Fruit fly (Drosophila melanogaster) whole organism, embryonic: Measurements from ENCODE around the gene awd.

Experiments
- Aef1 ChIP-seq: fragments of 200-800 bp; sonication (Bioruptor generic); IDR thresholded peaks from 3 replicates; pipeline ENCODE4 v1.3.6; 2022; ENCODE audit warnings: missing biosample characterization, missing genetic modification characterization
- CG1024 ChIP-seq: fragments of 200-800 bp; sonication (Bioruptor generic); IDR thresholded peaks from 2 replicates; pipeline ENCODE4 v1.3.6; 2022; ENCODE audit warnings: missing biosample characterization, missing genetic modification characterization
- CG10462 ChIP-seq: fragments of 200-800 bp; sonication (Bioruptor generic); optimal IDR thresholded peaks from 2 replicates; lab custom pipeline; 2016; ENCODE audit warnings: missing biosample characterization, missing genetic modification characterization
- CG11695 ChIP-seq: fragments of 200-800 bp; sonication (Bioruptor generic); IDR thresholded peaks from 3 replicates; pipeline ENCODE4 v1.3.6; 2022; ENCODE audit warnings: missing biosample characterization, missing genetic modification characterization
- CG11723 ChIP-seq: fragments of 200-800 bp; sonication (Bioruptor generic); optimal IDR thresholded peaks from 2 replicates; lab custom pipeline; 2017; ENCODE audit warnings: missing biosample characterization, mild to moderate bottlenecking, missing genetic modification characterization
- CG12236 ChIP-seq: fragments of 200-800 bp; sonication (Bioruptor generic); optimal IDR thresholded peaks from 2 replicates; lab custom pipeline; 2016; ENCODE audit warnings: missing biosample characterization, missing genetic modification characterization
- CG13624 ChIP-seq: fragments of 200-800 bp; sonication (Bioruptor generic); optimal IDR thresholded peaks from 2 replicates; lab custom pipeline; 2016; ENCODE audit warnings: missing biosample characterization, missing genetic modification characterization
- CG14710 ChIP-seq: fragments of 200-800 bp; sonication (Bioruptor generic); optimal IDR thresholded peaks from 3 replicates; lab custom pipeline; 2019; ENCODE audit warnings: missing biosample characterization, mild to moderate bottlenecking, missing genetic modification characterization, moderate library complexity
- CG15601 ChIP-seq: fragments of 200-800 bp; sonication (Bioruptor generic); optimal IDR thresholded peaks from 3 replicates; lab custom pipeline; 2019; ENCODE audit warnings: missing biosample characterization, mild to moderate bottlenecking, missing genetic modification characterization, moderate library complexity
- CG1647 ChIP-seq: fragments of 200-800 bp; sonication (Bioruptor generic); optimal IDR thresholded peaks from 3 replicates; lab custom pipeline; 2016; ENCODE audit warnings: missing biosample characterization, missing genetic modification characterization
- CG17802 ChIP-seq: fragments of 200-800 bp; sonication (Bioruptor generic); optimal IDR thresholded peaks from 2 replicates; lab custom pipeline; 2018; ENCODE audit warnings: missing biosample characterization, mild to moderate bottlenecking, missing genetic modification characterization, moderate library complexity
- CG17829 ChIP-seq: fragments of 200-800 bp; optimal IDR thresholded peaks from 2 replicates; lab custom pipeline; 2019; ENCODE audit warnings: missing biosample characterization, mild to moderate bottlenecking, missing genetic modification characterization, moderate library complexity
- CG17912 ChIP-seq: fragments of 200-800 bp; sonication (Bioruptor generic); optimal IDR thresholded peaks from 2 replicates; lab custom pipeline; 2018; ENCODE audit warnings: missing biosample characterization, mild to moderate bottlenecking, missing genetic modification characterization
- CG18262 ChIP-seq: fragments of 200-800 bp; optimal IDR thresholded peaks from 3 replicates; lab custom pipeline; 2019; ENCODE audit warnings: missing biosample characterization, mild to moderate bottlenecking, missing genetic modification characterization, moderate library complexity
- CG2678 ChIP-seq: fragments of 200-800 bp; sonication (Bioruptor generic); optimal IDR thresholded peaks from 3 replicates; lab custom pipeline; 2019; ENCODE audit warnings: missing biosample characterization, mild to moderate bottlenecking, missing genetic modification characterization, moderate library complexity
- CG2875 ChIP-seq: fragments of 200-800 bp; sonication (Bioruptor generic); optimal IDR thresholded peaks from 2 replicates; lab custom pipeline; 2017; ENCODE audit warnings: missing biosample characterization, mild to moderate bottlenecking, missing genetic modification characterization, missing genetic modification reagents
- CG31224 ChIP-seq: fragments of 200-800 bp; sonication (Bioruptor generic); IDR thresholded peaks from 2 replicates; pipeline ENCODE4 v1.3.6; 2022; ENCODE audit warnings: missing biosample characterization, missing genetic modification characterization
- CG31388 ChIP-seq: fragments of 200-800 bp; sonication (Bioruptor generic); optimal IDR thresholded peaks from 2 replicates; lab custom pipeline; 2016; ENCODE audit warnings: missing biosample characterization, missing genetic modification characterization
- CG33213 ChIP-seq: fragments of 200-800 bp; sonication (Bioruptor generic); optimal IDR thresholded peaks from 3 replicates; lab custom pipeline; 2016; ENCODE audit warnings: missing biosample characterization, missing genetic modification characterization
- CG3726 ChIP-seq: fragments of 200-800 bp; sonication (Bioruptor generic); IDR thresholded peaks from 3 replicates; pipeline ENCODE4, ENCODE4 v1.3.6; 2022; ENCODE audit warnings: missing biosample characterization, missing genetic modification characterization
- CG42726 ChIP-seq: fragments of 200-800 bp; sonication (Bioruptor generic); IDR thresholded peaks from 2 replicates; pipeline ENCODE4 v1.3.6; 2022; ENCODE audit warnings: missing biosample characterization, missing genetic modification characterization; ENCODE audit not compliant: partially characterized antibody
- CG6175 ChIP-seq: fragments of 200-800 bp; sonication (Bioruptor generic); IDR thresholded peaks from 3 replicates; pipeline ENCODE4 v1.3.6; 2022; ENCODE audit warnings: missing biosample characterization, missing genetic modification characterization
- CG6813 ChIP-seq: fragments of 200-800 bp; sonication (Bioruptor generic); optimal IDR thresholded peaks from 2 replicates; lab custom pipeline; 2017; ENCODE audit warnings: missing biosample characterization, missing genetic modification characterization, mild to moderate bottlenecking, moderate library complexity, missing genetic modification reagents
- CG7987 ChIP-seq: fragments of 200-800 bp; sonication (Bioruptor generic); optimal IDR thresholded peaks from 2 replicates; lab custom pipeline; 2018; ENCODE audit warnings: missing biosample characterization, mild to moderate bottlenecking, missing genetic modification characterization, moderate library complexity
- Dip2 ChIP-seq: fragments of 200-800 bp; sonication (Bioruptor generic); IDR thresholded peaks from 2 replicates; pipeline ENCODE4 v1.3.6; 2022; ENCODE audit warnings: missing biosample characterization, missing genetic modification characterization
- Doc2 ChIP-seq: fragments of 200-800 bp; sonication (Bioruptor generic); IDR thresholded peaks from 2 replicates; pipeline ENCODE4 v1.3.6; 2022; ENCODE audit warnings: missing biosample characterization, missing genetic modification characterization
- E2f2 ChIP-seq: fragments of 200-800 bp; sonication (Bioruptor generic); IDR thresholded peaks from 2 replicates; pipeline ENCODE4 v1.3.6; 2022; ENCODE audit warnings: missing biosample characterization, missing genetic modification characterization
- Ets97D ChIP-seq: fragments of 200-800 bp; sonication (Bioruptor generic); optimal IDR thresholded peaks from 3 replicates; lab custom pipeline; 2016; ENCODE audit warnings: missing biosample characterization, missing genetic modification characterization
- HLH3B ChIP-seq: fragments of 200-800 bp; sonication (Bioruptor generic); IDR thresholded peaks from 2 replicates; pipeline ENCODE4 v1.3.6; 2022; ENCODE audit warnings: missing biosample characterization, missing genetic modification characterization
- HLHmδ ChIP-seq: fragments of 200-800 bp; sonication (Bioruptor generic); optimal IDR thresholded peaks from 2 replicates; lab custom pipeline; 2018; ENCODE audit warnings: missing biosample characterization, mild to moderate bottlenecking, missing genetic modification characterization, moderate library complexity
- Myb ChIP-seq: fragments of 200-800 bp; sonication (Bioruptor generic); optimal IDR thresholded peaks from 2 replicates; lab custom pipeline; 2016; ENCODE audit warnings: missing biosample characterization, missing genetic modification characterization
- Stat92E ChIP-seq, 3 experiments: fragments of >200 bp in 2 of 3; fragments of 200-800 bp in 1 of 3; sonication (Bioruptor generic) in 1 of 3; optimal IDR thresholded peaks; 2 replicates each; lab custom pipeline; 2017 to 2019; ENCODE audit warnings: missing biosample characterization in 3 of 3, missing genetic modification characterization in 3 of 3, mild to moderate bottlenecking in 1 of 3, moderate library complexity in 1 of 3
- TFAM ChIP-seq: fragments of 200-800 bp; sonication (Bioruptor generic); optimal IDR thresholded peaks from 2 replicates; lab custom pipeline; 2017; ENCODE audit warnings: missing biosample characterization, missing genetic modification characterization, inconsistent platforms
- br ChIP-seq: fragments of >200 bp; optimal IDR thresholded peaks from 2 replicates; lab custom pipeline; 2017
- bsh ChIP-seq, 2 experiments: fragments of 200-800 bp; sonication (Bioruptor generic); optimal IDR thresholded peaks; 2 replicates each; lab custom pipeline; 2017 to 2018; ENCODE audit warnings: mild to moderate bottlenecking in 2 of 2, missing biosample characterization in 2 of 2, missing genetic modification characterization in 2 of 2, moderate library complexity in 1 of 2
- ci ChIP-seq: fragments of 200-800 bp; sonication (Bioruptor generic); IDR thresholded peaks from 3 replicates; pipeline ENCODE4 v1.3.6; 2022; ENCODE audit warnings: missing biosample characterization, missing genetic modification characterization
- croc ChIP-seq: fragments of 200-800 bp; sonication (Bioruptor generic); conservative IDR thresholded peaks from 3 replicates; pipeline ENCODE4 v1.3.6; 2022; ENCODE audit warnings: missing biosample characterization, missing genetic modification characterization
- esg ChIP-seq: fragments of 200-800 bp; sonication (Bioruptor generic); conservative IDR thresholded peaks from 2 replicates; pipeline ENCODE4 v1.3.6; 2022; ENCODE audit warnings: missing biosample characterization, missing genetic modification characterization
- gcm ChIP-seq: fragments of 200-800 bp; sonication (Bioruptor generic); optimal IDR thresholded peaks from 2 replicates; lab custom pipeline; 2019; ENCODE audit warnings: missing biosample characterization, mild to moderate bottlenecking, missing genetic modification characterization, moderate library complexity
- gsb ChIP-seq: fragments of 200-800 bp; sonication (Bioruptor generic); IDR thresholded peaks from 2 replicates; pipeline ENCODE4 v1.3.6; 2022; ENCODE audit warnings: missing biosample characterization, missing genetic modification characterization
- pfk ChIP-seq: fragments of 200-800 bp; sonication (Bioruptor generic); optimal IDR thresholded peaks from 2 replicates; lab custom pipeline; 2018; ENCODE audit warnings: missing biosample characterization, mild to moderate bottlenecking, missing genetic modification characterization, moderate library complexity
- psq ChIP-seq: fragments of 200-800 bp; sonication (Bioruptor generic); optimal IDR thresholded peaks from 2 replicates; lab custom pipeline; 2017; ENCODE audit warnings: missing biosample characterization, missing genetic modification characterization
- repo ChIP-seq: fragments of 200-800 bp; sonication (Bioruptor generic); optimal IDR thresholded peaks from 2 replicates; lab custom pipeline; 2016; ENCODE audit warnings: missing biosample characterization, missing genetic modification characterization
- salm ChIP-seq: fragments of 200-800 bp; sonication (Bioruptor generic); optimal IDR thresholded peaks from 2 replicates; lab custom pipeline; 2018; ENCODE audit warnings: missing biosample characterization, mild to moderate bottlenecking, missing genetic modification characterization
- sens-2 ChIP-seq: fragments of 200-800 bp; sonication (Bioruptor generic); IDR thresholded peaks from 2 replicates; pipeline ENCODE4 v1.3.6; 2022; ENCODE audit warnings: missing biosample characterization, missing genetic modification characterization
- sna ChIP-seq: fragments of 200-800 bp; sonication (Bioruptor generic); IDR thresholded peaks from 2 replicates; pipeline ENCODE4 v1.3.6; 2022; ENCODE audit warnings: missing biosample characterization, missing genetic modification characterization; ENCODE audit not compliant: partially characterized antibody
- sob ChIP-seq: fragments of 200-800 bp; sonication (Bioruptor generic); IDR thresholded peaks from 2 replicates; pipeline ENCODE4 v1.3.6; 2022; ENCODE audit warnings: missing biosample characterization, missing genetic modification characterization
- sqz ChIP-seq: fragments of 200-800 bp; sonication (Bioruptor generic); optimal IDR thresholded peaks from 3 replicates; lab custom pipeline; 2018; ENCODE audit warnings: missing biosample characterization, mild to moderate bottlenecking, missing genetic modification characterization
- twi ChIP-seq: fragments of 200-800 bp; optimal IDR thresholded peaks from 2 replicates; lab custom pipeline; 2019; ENCODE audit warnings: missing biosample characterization, mild to moderate bottlenecking, missing genetic modification characterization, moderate library complexity
- vvl ChIP-seq: fragments of 200-800 bp; sonication (Bioruptor generic); IDR thresholded peaks from 2 replicates; pipeline ENCODE4 v1.3.6; 2022; ENCODE audit warnings: missing biosample characterization, missing genetic modification characterization

The awd gene

dm6 chr3R:31793664-31794417 lies 48.0 kb upstream of the awd start, which contains the start of the genes Mccc1 and Acf (continued):
- TF ChIP-seq CG18262 (tag; lab: Kevin White, UChicago) (no peak), HLHmδ (GFP tag; lab: Kevin White, UChicago) (no peak), vvl (GFP tag; lab: Robert Waterston, UW) (peak; percentile 14; the same call in 1 of the 2 replicates), gcm (GFP tag; lab: Kevin White, UChicago) (no peak), pfk (no peak), bsh (GFP tag; optimal IDR thresholded peaks at IDR 0.05; lab: Kevin White, UChicago) (no peak), Aef1 (GFP tag; lab: Robert Waterston, UW) (peak; percentile 18; the same call in 1 of the 3 replicates), HLH3B (GFP tag; lab: Robert Waterston, UW) (no peak), CG17829 (peak; percentile 59), CG10462 (peak; percentile 71), sob (GFP tag; lab: Robert Waterston, UW) (peak; percentile 37; the same call in 1 of the 2 replicates), CG42726 (GFP tag; lab: Robert Waterston, UW) (no peak), sens-2 (GFP tag; lab: Robert Waterston, UW) (no peak), salm (tag; lab: Kevin White, UChicago) (no peak), CG11695 (GFP tag; lab: Robert Waterston, UW) (no peak), Ets97D (GFP tag; lab: Kevin White, UChicago) (peak; percentile 54), CG31224 (no peak), CG1647 (GFP tag; lab: Kevin White, UChicago) (no peak), br (lab: Kevin White, UChicago) (no peak), Doc2 (GFP tag; lab: Robert Waterston, UW) (no peak), CG14710 (peak; percentile 60), Myb (GFP tag; lab: Kevin White, UChicago) (peak; percentile 74), CG15601 (no peak), sqz (no peak), ci (GFP tag; lab: Robert Waterston, UW) (peak; percentile 59; the same call in 2 of the 3 replicates), gsb (GFP tag; lab: Robert Waterston, UW) (no peak), CG2875 (GFP tag; lab: Kevin White, UChicago) (no peak), CG3726 (GFP tag; lab: Robert Waterston, UW) (no peak), CG6175 (GFP tag; lab: Robert Waterston, UW) (no peak), CG6813 (GFP tag; lab: Kevin White, UChicago) (no peak), Stat92E (GFP tag; optimal IDR thresholded peaks at IDR 0.05; lab: Kevin White, UChicago) (no peak), CG11723 (GFP tag; lab: Kevin White, UChicago) (no peak), CG7987 (GFP tag; lab: Kevin White, UChicago) (no peak), CG13624 (peak; percentile 10), psq (GFP tag; lab: Kevin White, UChicago) (no peak), CG17802 (tag; lab: Kevin White, UChicago) (no peak), repo (GFP tag; lab: Kevin White, UChicago) (no peak), E2f2 (GFP tag; lab: Robert Waterston, UW) (peak; percentile 42), esg (GFP tag; lab: Robert Waterston, UW) (no peak; the same call in 1 of the 2 replicates), CG12236 (GFP tag; lab: Kevin White, UChicago) (peak; percentile 25), CG17912 (GFP tag; lab: Kevin White, UChicago) (no peak), TFAM (GFP tag; lab: Kevin White, UChicago) (no peak), CG1024 (GFP tag; lab: Robert Waterston, UW) (no peak), CG2678 (no peak), croc (GFP tag; lab: Robert Waterston, UW) (no peak), twi (tag; lab: Kevin White, UChicago) (no peak), CG33213 (GFP tag; lab: Kevin White, UChicago) (peak; percentile 44), CG31388 (no peak), Dip2 (GFP tag; lab: Robert Waterston, UW) (no peak), sna (peak; percentile 51; the same call in 1 of the 2 replicates)
